Worm (Caenorhabditis elegans) whole organism, mixed stage, embryonic: ENCODE results near the gene T27A8.3.

ENCODE experiments used
- M03D4.4 ChIP-seq: sonication (generic microtip); optimal IDR thresholded peaks from 2 replicates; lab custom pipeline; 2017; ENCODE audit warnings: mild to moderate bottlenecking, missing genetic modification characterization, missing compliant biosample characterization
- bed-3 ChIP-seq: fragments of 200-800 bp; sonication (Bioruptor generic); optimal IDR thresholded peaks from 3 replicates; lab custom pipeline; 2018; ENCODE audit warnings: mild to moderate bottlenecking, missing genetic modification characterization, moderate library complexity, missing compliant biosample characterization
- blmp-1 ChIP-seq: fragments of 150-350 bp; optimal IDR thresholded peaks from 2 replicates; lab custom pipeline; 2014; ENCODE audit warnings: missing biosample characterization, missing genetic modification characterization
- ceh-39 ChIP-seq: fragments of 150-350 bp; optimal IDR thresholded peaks from 2 replicates; lab custom pipeline; 2014; ENCODE audit warnings: missing biosample characterization, missing genetic modification characterization
- ceh-83 ChIP-seq: fragments of 200-800 bp; sonication (Bioruptor generic); optimal IDR thresholded peaks from 2 replicates; lab custom pipeline; 2018; ENCODE audit warnings: mild to moderate bottlenecking, missing genetic modification characterization, missing compliant biosample characterization
- ces-1 ChIP-seq: fragments of 150-350 bp; optimal IDR thresholded peaks from 2 replicates; lab custom pipeline; 2014; ENCODE audit warnings: missing biosample characterization, missing genetic modification reagents, missing genetic modification characterization
- cnd-1 ChIP-seq: fragments of 200-800 bp; sonication (Bioruptor generic); optimal IDR thresholded peaks from 2 replicates; lab custom pipeline; 2018; ENCODE audit warnings: mild to moderate bottlenecking, missing genetic modification characterization, missing compliant biosample characterization
- drap-1 ChIP-seq: fragments of 200-800 bp; sonication (Bioruptor generic); optimal IDR thresholded peaks from 3 replicates; lab custom pipeline; 2018; ENCODE audit warnings: mild to moderate bottlenecking, missing genetic modification characterization, missing compliant biosample characterization
- elt-3 ChIP-seq: fragments of 150-350 bp; optimal IDR thresholded peaks from 2 replicates; lab custom pipeline; 2014; ENCODE audit warnings: missing biosample characterization, missing genetic modification characterization
- flh-1 ChIP-seq: fragments of 200-800 bp; sonication (Bioruptor generic); optimal IDR thresholded peaks from 2 replicates; lab custom pipeline; 2018; ENCODE audit warnings: mild to moderate bottlenecking, missing genetic modification characterization, moderate library complexity, missing compliant biosample characterization
- ham-2 ChIP-seq: fragments of 200-800 bp; sonication (Bioruptor generic); optimal IDR thresholded peaks from 2 replicates; lab custom pipeline; 2018; ENCODE audit warnings: mild to moderate bottlenecking, missing genetic modification characterization, missing compliant biosample characterization
- hlh-1 ChIP-seq: fragments of 150-350 bp; optimal IDR thresholded peaks from 2 replicates; lab custom pipeline; 2014; ENCODE audit warnings: missing biosample characterization, missing genetic modification reagents, missing genetic modification characterization
- lin-13 ChIP-seq: fragments of 150-350 bp; optimal IDR thresholded peaks from 2 replicates; lab custom pipeline; 2014; ENCODE audit warnings: missing biosample characterization, missing genetic modification characterization
- lin-32 ChIP-seq: fragments of 200-800 bp; sonication (Bioruptor generic); optimal IDR thresholded peaks from 2 replicates; lab custom pipeline; 2018; ENCODE audit warnings: mild to moderate bottlenecking, missing genetic modification characterization, missing compliant biosample characterization
- lsy-2 ChIP-seq: fragments of 150-350 bp; optimal IDR thresholded peaks from 2 replicates; lab custom pipeline; 2014; ENCODE audit warnings: missing biosample characterization, missing genetic modification characterization
- mep-1 ChIP-seq: fragments of 150-350 bp; optimal IDR thresholded peaks from 2 replicates; lab custom pipeline; 2017; ENCODE audit warnings: missing biosample characterization, missing genetic modification reagents, missing genetic modification characterization, inconsistent platforms
- mls-2 ChIP-seq: sonication (generic microtip); optimal IDR thresholded peaks from 2 replicates; lab custom pipeline; 2016; ENCODE audit warnings: mild to moderate bottlenecking, missing genetic modification characterization, moderate library complexity, missing compliant biosample characterization
- nhr-12 ChIP-seq: fragments of 150-350 bp; optimal IDR thresholded peaks from 2 replicates; lab custom pipeline; 2014; ENCODE audit warnings: missing biosample characterization, missing genetic modification characterization
- nhr-2 ChIP-seq: fragments of 150-350 bp; optimal IDR thresholded peaks from 2 replicates; lab custom pipeline; 2014; ENCODE audit warnings: missing biosample characterization, missing genetic modification characterization
- nhr-28 ChIP-seq: fragments of 150-350 bp; optimal IDR thresholded peaks from 2 replicates; lab custom pipeline; 2014; ENCODE audit warnings: missing biosample characterization, missing genetic modification characterization
- nhr-76 ChIP-seq: sonication (generic microtip); optimal IDR thresholded peaks from 2 replicates; lab custom pipeline; 2017; ENCODE audit warnings: missing biosample characterization, missing genetic modification characterization
- pha-4 ChIP-seq: fragments of 150-350 bp; optimal IDR thresholded peaks from 2 replicates; lab custom pipeline; 2018; ENCODE audit warnings: missing biosample characterization, missing genetic modification reagents, missing genetic modification characterization
- sem-2 ChIP-seq: fragments of 200-800 bp; sonication (Bioruptor generic); optimal IDR thresholded peaks from 2 replicates; lab custom pipeline; 2018; ENCODE audit warnings: mild to moderate bottlenecking, missing genetic modification characterization, missing compliant biosample characterization
- snpc-4 ChIP-seq: fragments of 150-350 bp; optimal IDR thresholded peaks from 2 replicates; lab custom pipeline; 2014; ENCODE audit warnings: missing biosample characterization, missing genetic modification characterization
- sptf-1 ChIP-seq: sonication (generic microtip); optimal IDR thresholded peaks from 2 replicates; lab custom pipeline; 2017; ENCODE audit warnings: mild to moderate bottlenecking, missing genetic modification characterization, moderate library complexity, missing compliant biosample characterization
- tbx-8 ChIP-seq: fragments of 200-800 bp; sonication (Bioruptor generic); optimal IDR thresholded peaks from 2 replicates; lab custom pipeline; 2018; ENCODE audit warnings: mild to moderate bottlenecking, missing genetic modification characterization, moderate library complexity, missing compliant biosample characterization
- unc-120 ChIP-seq: sonication (generic microtip); optimal IDR thresholded peaks from 2 replicates; lab custom pipeline; 2017; ENCODE audit warnings: missing genetic modification characterization, missing compliant biosample characterization; ENCODE audit not compliant: poor library complexity, severe bottlenecking
- unc-39 ChIP-seq: fragments of 150-350 bp; optimal IDR thresholded peaks from 2 replicates; lab custom pipeline; 2014; ENCODE audit warnings: missing biosample characterization, missing genetic modification characterization
- unc-62 ChIP-seq: fragments of 150-350 bp; optimal IDR thresholded peaks from 2 replicates; lab custom pipeline; 2014; ENCODE audit warnings: missing biosample characterization, missing genetic modification reagents, missing genetic modification characterization
- zip-8 ChIP-seq: fragments of 150-350 bp; optimal IDR thresholded peaks from 2 replicates; lab custom pipeline; 2014; ENCODE audit warnings: missing biosample characterization, missing genetic modification characterization
- ztf-11 ChIP-seq: fragments of 150-350 bp; optimal IDR thresholded peaks from 2 replicates; lab custom pipeline; 2014; ENCODE audit warnings: missing biosample characterization, missing genetic modification characterization

T27A8.3 gene

DNA sequence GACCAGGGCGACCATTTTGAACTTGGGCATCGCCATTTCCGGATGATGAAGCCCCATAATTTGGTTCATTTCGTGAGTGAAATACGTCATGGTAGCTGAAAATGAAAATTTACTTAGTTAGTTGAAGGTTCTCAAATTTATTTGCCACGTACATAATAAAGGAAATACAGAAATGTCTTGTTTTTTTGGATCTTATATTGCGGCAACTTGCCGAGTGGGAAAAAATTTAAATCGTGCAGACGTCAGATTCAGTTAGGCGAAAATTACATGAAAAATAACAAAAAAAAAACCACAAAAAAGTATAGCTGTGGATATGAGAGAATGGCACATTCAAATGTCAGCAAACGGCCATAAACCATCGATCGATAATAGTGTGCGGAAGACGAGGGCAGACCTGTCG lies 3.6 kb upstream of the T27A8.3 start, which contains the start of gene T27A8.2:
T27A8.2 (minus strand) TSS at position 101 of the 400 bp plus-strand sequence.
- no peak for TF ChIP-seq unc-120
- TF ChIP-seq nhr-28 (tag; lab: Kevin White, UChicago): no peak
- TF ChIP-seq hlh-1 (tag; lab: Kevin White, UChicago): no peak
- no peak for TF ChIP-seq ceh-83
- no peak for TF ChIP-seq sptf-1 (tag; lab: Kevin White, UChicago)
- TF ChIP-seq nhr-12 (tag; lab: Kevin White, UChicago): no peak
- TF ChIP-seq ces-1 (GFP tag; lab: Kevin White, UChicago): no peak
- no peak for TF ChIP-seq ztf-11 (tag; lab: Kevin White, UChicago)

ce11 chrX:16067984-16068383 lies 5.5 kb downstream of the T27A8.3 start:
- TF ChIP-seq unc-39 (tag; lab: Kevin White, UChicago): no peak
- TF ChIP-seq ceh-83: no peak
- no peak for TF ChIP-seq drap-1 (GFP tag; lab: Kevin White, UChicago)
- TF ChIP-seq zip-8 (tag; lab: Kevin White, UChicago): peak; percentile 95
- no peak for TF ChIP-seq lin-32
- no peak for TF ChIP-seq snpc-4 (tag; lab: Kevin White, UChicago)
- no peak for TF ChIP-seq lin-13
- no peak for TF ChIP-seq ceh-39 (tag; lab: Kevin White, UChicago)
- TF ChIP-seq, all 35 proteins: peak for 1

DNA sequence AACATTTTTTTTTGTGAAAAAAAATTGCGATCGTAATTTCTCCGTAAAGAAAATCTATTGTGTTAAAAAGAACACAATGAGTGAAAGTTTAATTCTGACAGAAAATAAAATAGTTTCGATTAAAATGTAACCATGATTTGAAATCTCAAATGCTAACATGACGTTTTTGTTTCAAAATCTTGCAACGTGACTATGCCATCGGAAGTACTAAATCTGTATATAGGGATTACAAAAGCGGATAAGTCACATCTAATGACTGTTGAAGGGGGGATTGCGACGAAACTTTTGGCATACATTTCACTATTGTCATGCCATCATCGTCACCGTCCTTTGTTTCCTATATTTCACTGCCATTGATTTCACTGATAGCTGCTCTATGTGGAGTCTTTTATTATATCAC lies 10.1 kb downstream of the T27A8.3 start, which contains the start of gene col-187:
col-187 (plus strand) TSS at position 301 of the 400 bp plus-strand sequence.
- TF ChIP-seq snpc-4 (tag; lab: Kevin White, UChicago) (no peak), drap-1 (GFP tag; lab: Kevin White, UChicago) (no peak), cnd-1 (tag; lab: Kevin White, UChicago) (no peak), ces-1 (GFP tag; lab: Kevin White, UChicago) (no peak)
- TF ChIP-seq, all 35 proteins: peak for 0

ce11 chrX:16076470-16076869 lies 14.0 kb downstream of the T27A8.3 start, which contains the start of gene C30F2.4:
Gene C30F2.4 (minus strand): TSS chrX:16076570.
- no peak for TF ChIP-seq ces-1 (GFP tag; lab: Kevin White, UChicago)
- no peak for TF ChIP-seq snpc-4 (tag; lab: Kevin White, UChicago)
- no peak for TF ChIP-seq drap-1 (GFP tag; lab: Kevin White, UChicago)
- TF ChIP-seq bed-3 (GFP tag; lab: Kevin White, UChicago): no peak
- TF ChIP-seq lin-32: no peak
- no peak for TF ChIP-seq unc-39 (tag; lab: Kevin White, UChicago)
- TF ChIP-seq M03D4.4 (tag; lab: Kevin White, UChicago): no peak
- no peak for TF ChIP-seq ceh-83
- no peak for TF ChIP-seq nhr-2
- TF ChIP-seq ceh-39 (tag; lab: Kevin White, UChicago): no peak
- no peak for TF ChIP-seq unc-62 (GFP tag; lab: Kevin White, UChicago)
- TF ChIP-seq flh-1 (GFP tag; lab: Kevin White, UChicago): no peak
- no peak for TF ChIP-seq nhr-76
- TF ChIP-seq ztf-11 (tag; lab: Kevin White, UChicago): no peak

- TF ChIP-seq pha-4 (no peak), unc-120 (no peak), unc-62 (GFP tag; lab: Kevin White, UChicago) (no peak), snpc-4 (tag; lab: Kevin White, UChicago) (no peak)
These were observed 16.2 kb downstream of the T27A8.3 start for ce11 chrX:16078695-16079094.

- no peak for TF ChIP-seq snpc-4 (tag; lab: Kevin White, UChicago)
- no peak for TF ChIP-seq cnd-1 (tag; lab: Kevin White, UChicago)
- TF ChIP-seq unc-39 (tag; lab: Kevin White, UChicago): no peak
- TF ChIP-seq nhr-12 (tag; lab: Kevin White, UChicago): no peak
- TF ChIP-seq nhr-76: no peak
- TF ChIP-seq lin-32: no peak
- no peak for TF ChIP-seq mls-2
- TF ChIP-seq flh-1 (GFP tag; lab: Kevin White, UChicago): no peak
- TF ChIP-seq unc-120: no peak
- no peak for TF ChIP-seq hlh-1 (tag; lab: Kevin White, UChicago)
- no peak for TF ChIP-seq nhr-2
- TF ChIP-seq pha-4: no peak
- TF ChIP-seq mep-1 (tag; lab: Kevin White, UChicago): no peak
- TF ChIP-seq lsy-2 (tag; lab: Kevin White, UChicago): no peak
- TF ChIP-seq blmp-1 (tag; lab: Kevin White, UChicago): no peak
- no peak for TF ChIP-seq elt-3 (tag; lab: Kevin White, UChicago)
- TF ChIP-seq ham-2: no peak
- TF ChIP-seq tbx-8 (GFP tag; lab: Kevin White, UChicago): no peak
- no peak for TF ChIP-seq sptf-1 (tag; lab: Kevin White, UChicago)
- TF ChIP-seq sem-2 (GFP tag; lab: Kevin White, UChicago): no peak
These were observed 19.5 kb downstream of the T27A8.3 start, which contains the start of gene idpp-14 for ce11 chrX:16082024-16082423. Gene idpp-14 (plus strand): TSS chrX:16082347.
